Comparison of ENCODE assay signal across 2 worm cellular contexts in the genomic region with DNA sequence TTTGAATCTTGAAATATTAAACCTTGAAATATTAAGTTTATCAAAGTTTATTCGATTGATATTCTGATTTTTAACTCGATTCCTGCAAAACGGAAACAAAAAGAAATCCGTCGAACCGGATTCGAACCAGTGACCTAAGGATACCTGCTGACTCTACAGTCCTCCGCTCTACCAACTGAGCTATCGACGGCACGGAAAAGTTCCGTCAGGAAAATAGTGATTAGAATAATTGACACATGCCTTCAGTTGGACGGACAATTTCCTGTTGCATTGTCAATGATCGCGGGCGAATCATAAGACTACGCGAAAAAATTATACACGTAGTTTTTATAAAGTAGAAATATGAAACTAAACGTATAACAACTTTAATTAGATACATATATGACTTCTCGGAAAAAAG.
TF ChIP-seq lines count a peak whose summit lies in the region.

No protein-coding gene starts in this region.

TF ChIP-seq in whole organism, L4 larva, 104 proteins besides CTCF, POLR2A, EP300 and RAD21:
- TF ChIP-seq nhr-41 (GFP tag; IDR thresholded peaks at IDR 0.05; lab: Robert Waterston, UW): 0 out of 2 replicates have a peak, but pooled peaks have one; percentile 9
- no peak for TF ChIP-seq lsy-2 (tag; optimal IDR thresholded peaks at IDR 0.05; lab: Kevin White, UChicago)
- no peak for TF ChIP-seq snpc-4 (tag; optimal IDR thresholded peaks at IDR 0.05; lab: Kevin White, UChicago)
- TF ChIP-seq lim-7 (GFP tag; IDR thresholded peaks at IDR 0.05; lab: Robert Waterston, UW): peak; percentile 55
- peak in 1 of 2 experiments; percentile 27 for TF ChIP-seq unc-62 (GFP tag; optimal IDR thresholded peaks at IDR 0.05 in 1 of 2; lab: Kevin White, UChicago)
- no peak for TF ChIP-seq unc-62 (tag; optimal IDR thresholded peaks at IDR 0.05; lab: Kevin White, UChicago)

TF ChIP-seq in whole organism, young adult, 124 proteins besides CTCF, POLR2A, EP300 and RAD21:
- no peak for TF ChIP-seq F55B11.4 (tag; optimal IDR thresholded peaks at IDR 0.05; lab: Kevin White, UChicago; ENCODE audit: borderline replicate concordance, insufficient read depth)
- TF ChIP-seq lin-26 (GFP tag; IDR thresholded peaks at IDR 0.05; lab: Robert Waterston, UW): peak; percentile 28
- TF ChIP-seq efl-1 (GFP tag; optimal IDR thresholded peaks at IDR 0.05; lab: Kevin White, UChicago): no peak
- TF ChIP-seq nhr-179 (tag; optimal IDR thresholded peaks at IDR 0.05; lab: Kevin White, UChicago): no peak
- 0 out of 2 replicates have a peak, but pooled peaks have one; percentile 65 for TF ChIP-seq cebp-2 (GFP tag; IDR thresholded peaks at IDR 0.05; lab: Robert Waterston, UW)
- no peak for TF ChIP-seq somi-1 (GFP tag; optimal IDR thresholded peaks at IDR 0.05; lab: Kevin White, UChicago)
- peak; percentile 5; the same call in 1 of the 2 replicates for TF ChIP-seq hmg-1.2 (GFP tag; IDR thresholded peaks at IDR 0.05; lab: Robert Waterston, UW)
- peak; percentile 4 for TF ChIP-seq tbp1 (GFP tag; optimal IDR thresholded peaks at IDR 0.05; lab: Kevin White, UChicago)
- no peak for TF ChIP-seq attf-6 (GFP tag; IDR thresholded peaks at IDR 0.05; lab: Robert Waterston, UW)
- no peak for TF ChIP-seq T26A5.8 (tag; optimal IDR thresholded peaks at IDR 0.05; lab: Kevin White, UChicago)
- TF ChIP-seq rpc-1 (optimal IDR thresholded peaks at IDR 0.05; lab: Kevin White, UChicago): no peak
- peak; percentile 60 for TF ChIP-seq rpc-1 (tag; optimal IDR thresholded peaks at IDR 0.05; lab: Kevin White, UChicago)
- TF ChIP-seq nfya-1 (tag; optimal IDR thresholded peaks at IDR 0.05; lab: Kevin White, UChicago; ENCODE audit: borderline replicate concordance, insufficient read depth): no peak
- no peak for TF ChIP-seq hmg-20 (GFP tag; IDR thresholded peaks at IDR 0.05; lab: Robert Waterston, UW)
- no peak for TF ChIP-seq atf-7 (tag; optimal IDR thresholded peaks at IDR 0.05; lab: Kevin White, UChicago)
- no peak for TF ChIP-seq Y67H2A.10 (GFP tag; conservative IDR thresholded peaks at IDR 0.05; lab: Robert Waterston, UW)
- no peak for TF ChIP-seq F23B12.7 (tag; optimal IDR thresholded peaks at IDR 0.05; lab: Kevin White, UChicago; ENCODE audit: insufficient read depth)
- TF ChIP-seq tlf-1 (GFP tag; optimal IDR thresholded peaks at IDR 0.05; lab: Kevin White, UChicago): no peak
TF ChIP-seq in whole organism, young adult: peak in this region for 5.
